Worm (Caenorhabditis elegans) whole organism, L3 larva: ENCODE data around the gene F21H7.5.

Experiments
- aly-2 ChIP-seq: fragments of 150-350 bp; optimal IDR thresholded peaks from 2 replicates; lab custom pipeline; 2014; ENCODE audit warnings: missing biosample characterization, missing genetic modification characterization
- ceh-28 ChIP-seq: fragments of 150-350 bp; optimal IDR thresholded peaks from 2 replicates; lab custom pipeline; 2014; ENCODE audit warnings: missing biosample characterization, missing genetic modification reagents, missing genetic modification characterization
- ceh-9 ChIP-seq: sonication (generic microtip); optimal IDR thresholded peaks from 2 replicates; lab custom pipeline; 2018; ENCODE audit warnings: missing biosample characterization, missing genetic modification characterization
- nhr-12 ChIP-seq: fragments of 150-350 bp; optimal IDR thresholded peaks from 2 replicates; lab custom pipeline; 2014; ENCODE audit warnings: missing biosample characterization, missing genetic modification characterization
- nhr-77 ChIP-seq: fragments of 150-350 bp; optimal IDR thresholded peaks from 2 replicates; lab custom pipeline; 2014; ENCODE audit warnings: missing biosample characterization, missing genetic modification characterization
- unc-39 ChIP-seq: sonication (generic microtip); optimal IDR thresholded peaks from 4 replicates; lab custom pipeline; 2017; ENCODE audit warnings: missing biosample characterization, missing genetic modification characterization

ce11 chrV:16218972-16219757 lies 18.2 kb upstream of the F21H7.5 start, which contains the start of gene glc-1:
- TF ChIP-seq nhr-77 (tag; lab: Kevin White, UChicago): no peak
- TF ChIP-seq aly-2 (tag; lab: Kevin White, UChicago): no peak
- TF ChIP-seq ceh-9 (tag; lab: Kevin White, UChicago): no peak
- TF ChIP-seq unc-39 (tag; lab: Kevin White, UChicago): no peak
- TF ChIP-seq ceh-28 (tag; lab: Kevin White, UChicago): no peak
- no peak for TF ChIP-seq nhr-12 (tag; lab: Kevin White, UChicago)
